Worm (Caenorhabditis elegans) whole organism, L4 larva: ENCODE data around the gene fbxa-143.

Source experiments
- F10B5.3 ChIP-seq: sonication (generic microtip); optimal IDR thresholded peaks from 2 replicates; lab custom pipeline; 2016; ENCODE audit warnings: mild to moderate bottlenecking, missing genetic modification characterization, missing compliant biosample characterization
- F26F4.8 ChIP-seq: fragments of 200-800 bp; sonication (Bioruptor generic); conservative IDR thresholded peaks from 2 replicates; pipeline ENCODE4 v1.3.6; 2022; ENCODE audit warnings: missing genetic modification characterization, missing compliant biosample characterization
- F37D6.2 ChIP-seq: sonication (generic microtip); optimal IDR thresholded peaks from 2 replicates; lab custom pipeline; 2016; ENCODE audit warnings: mild to moderate bottlenecking, missing genetic modification characterization, missing compliant biosample characterization
- R02D3.7 ChIP-seq: fragments of 150-350 bp; sonication (generic microtip); optimal IDR thresholded peaks from 3 replicates; lab custom pipeline; 2014; ENCODE audit warnings: missing biosample characterization, missing genetic modification characterization
- T20F7.1 ChIP-seq: fragments of 200-800 bp; sonication (Bioruptor generic); optimal IDR thresholded peaks from 2 replicates; lab custom pipeline; 2018; ENCODE audit warnings: mild to moderate bottlenecking, missing genetic modification characterization, missing compliant biosample characterization
- T26A8.4 ChIP-seq: fragments of 200-800 bp; sonication (Bioruptor generic); IDR thresholded peaks from 2 replicates; pipeline ENCODE4 v1.3.6; 2022; ENCODE audit warnings: missing genetic modification characterization, missing compliant biosample characterization
- aly-2 ChIP-seq: sonication (generic microtip); optimal IDR thresholded peaks from 2 replicates; lab custom pipeline; 2018; ENCODE audit warnings: missing biosample characterization, missing genetic modification characterization
- ama-1 ChIP-seq: fragments of 150-350 bp; optimal IDR thresholded peaks from 2 replicates; lab custom pipeline; 2014; ENCODE audit warnings: inconsistent platforms, mixed read lengths
- ceh-62 ChIP-seq: sonication (generic microtip); optimal IDR thresholded peaks from 2 replicates; lab custom pipeline; 2017; ENCODE audit warnings: missing biosample characterization, missing genetic modification characterization
- ces-1 ChIP-seq: fragments of 150-350 bp; sonication (generic microtip); optimal IDR thresholded peaks from 4 replicates; lab custom pipeline; 2014; ENCODE audit warnings: missing biosample characterization, missing genetic modification reagents, missing genetic modification characterization
- daf-16 ChIP-seq, 3 experiments: sonication (generic microtip); optimal IDR thresholded peaks; 2 replicates each; lab custom pipeline; 2016 to 2017; ENCODE audit warnings: missing genetic modification characterization in 3 of 3, missing genetic modification reagents in 3 of 3, mild to moderate bottlenecking in 2 of 3, missing compliant biosample characterization in 2 of 3, missing biosample characterization in 1 of 3, moderate library complexity in 1 of 3
- daf-19 ChIP-seq: fragments of 200-800 bp; sonication (Bioruptor generic); conservative IDR thresholded peaks from 2 replicates; pipeline ENCODE4 v1.3.6; 2022; ENCODE audit warnings: missing genetic modification characterization, missing compliant biosample characterization
- dmd-6 ChIP-seq: fragments of 200-800 bp; sonication (Bioruptor generic); IDR thresholded peaks from 2 replicates; pipeline ENCODE4 v1.3.6; 2022; ENCODE audit warnings: missing genetic modification reagents, missing genetic modification characterization, missing compliant biosample characterization
- duxl-1 ChIP-seq: sonication (generic microtip); optimal IDR thresholded peaks from 2 replicates; lab custom pipeline; 2016; ENCODE audit warnings: mild to moderate bottlenecking, missing genetic modification characterization, moderate library complexity, missing compliant biosample characterization; ENCODE audit not compliant: poor library complexity
- dve-1 ChIP-seq: sonication (generic microtip); optimal IDR thresholded peaks from 2 replicates; lab custom pipeline; 2017; ENCODE audit warnings: antibody characterized with exemption, mild to moderate bottlenecking, missing genetic modification characterization, missing compliant biosample characterization; ENCODE audit not compliant: insufficient read depth
- egl-43 ChIP-seq: fragments of 200-800 bp; sonication (Bioruptor generic); IDR thresholded peaks from 2 replicates; pipeline ENCODE4 v1.3.6; 2022; ENCODE audit warnings: missing genetic modification reagents, missing genetic modification characterization, missing compliant biosample characterization
- hmg-1.1 ChIP-seq: fragments of 200-800 bp; sonication (Bioruptor generic); IDR thresholded peaks from 2 replicates; pipeline ENCODE4 v1.3.6; 2022; ENCODE audit warnings: missing genetic modification reagents, missing genetic modification characterization, missing compliant biosample characterization
- lim-7 ChIP-seq: fragments of 200-800 bp; sonication (Bioruptor generic); IDR thresholded peaks from 2 replicates; pipeline ENCODE4 v1.3.6; 2022; ENCODE audit warnings: missing genetic modification characterization, missing compliant biosample characterization
- lin-13 ChIP-seq: fragments of 150-350 bp; optimal IDR thresholded peaks from 2 replicates; lab custom pipeline; 2014; ENCODE audit warnings: missing biosample characterization, missing genetic modification reagents, missing genetic modification characterization
- lin-15B ChIP-seq: fragments of 150-350 bp; sonication (generic microtip); optimal IDR thresholded peaks from 3 replicates; lab custom pipeline; 2014; ENCODE audit warnings: missing biosample characterization, missing genetic modification characterization
- lin-29 ChIP-seq: fragments of 200-800 bp; sonication (Bioruptor generic); IDR thresholded peaks from 2 replicates; pipeline ENCODE4 v1.3.6; 2022; ENCODE audit warnings: missing genetic modification reagents, missing genetic modification characterization, missing compliant biosample characterization
- mdt-29 ChIP-seq: fragments of 200-800 bp; sonication (Bioruptor generic); IDR thresholded peaks from 2 replicates; pipeline ENCODE4 v1.3.6; 2022; ENCODE audit warnings: missing genetic modification reagents, missing genetic modification characterization, missing compliant biosample characterization
- mep-1 ChIP-seq: fragments of 150-350 bp; sonication (generic microtip); optimal IDR thresholded peaks from 3 replicates; lab custom pipeline; 2014; ENCODE audit warnings: missing biosample characterization, missing genetic modification characterization
- nhr-102 ChIP-seq: sonication (generic microtip); optimal IDR thresholded peaks from 2 replicates; lab custom pipeline; 2016; ENCODE audit warnings: mild to moderate bottlenecking, missing genetic modification characterization, moderate library complexity, missing compliant biosample characterization
- nhr-11 ChIP-seq: fragments of 150-350 bp; optimal IDR thresholded peaks from 2 replicates; lab custom pipeline; 2014; ENCODE audit warnings: missing biosample characterization, missing genetic modification characterization
- nhr-25 ChIP-seq: sonication (generic microtip); optimal IDR thresholded peaks from 2 replicates; lab custom pipeline; 2017; ENCODE audit warnings: missing genetic modification characterization, mild to moderate bottlenecking, missing compliant biosample characterization, antibody characterized with exemption, moderate library complexity, borderline replicate concordance; ENCODE audit not compliant: insufficient read depth
- nhr-28 ChIP-seq: fragments of 150-350 bp; optimal IDR thresholded peaks from 2 replicates; lab custom pipeline; 2014; ENCODE audit warnings: missing biosample characterization, missing genetic modification characterization
- pha-4 ChIP-seq, 2 experiments: fragments of 150-350 bp in 1 of 2; fragments of 200-800 bp in 1 of 2; sonication (Bioruptor generic) in 1 of 2; IDR thresholded peaks in 1 of 2; optimal IDR thresholded peaks in 1 of 2; 2 replicates each; pipeline versions ENCODE4 v1.3.6 to Lab custom; 2014 to 2022; ENCODE audit warnings: missing genetic modification characterization in 2 of 2, missing genetic modification reagents in 2 of 2, missing biosample characterization in 1 of 2, missing compliant biosample characterization in 1 of 2
- php-3 ChIP-seq: fragments of 200-800 bp; sonication (Bioruptor generic); IDR thresholded peaks from 2 replicates; pipeline ENCODE4 v1.3.6; 2022; ENCODE audit warnings: missing genetic modification reagents, missing genetic modification characterization, missing compliant biosample characterization
- saeg-2 ChIP-seq: fragments of 200-800 bp; sonication (Bioruptor generic); IDR thresholded peaks from 2 replicates; pipeline ENCODE4 v1.3.6; 2022; ENCODE audit warnings: missing genetic modification reagents, missing genetic modification characterization, missing compliant biosample characterization
- set-16 ChIP-seq: fragments of 200-800 bp; sonication (Bioruptor generic); IDR thresholded peaks from 2 replicates; pipeline ENCODE4 v1.3.6; 2022; ENCODE audit warnings: missing genetic modification reagents, missing genetic modification characterization, missing compliant biosample characterization
- snpc-1.2 ChIP-seq: fragments of 200-800 bp; sonication (Bioruptor generic); IDR thresholded peaks from 2 replicates; pipeline ENCODE4 v1.3.6; 2022; ENCODE audit warnings: missing genetic modification reagents, missing genetic modification characterization, missing compliant biosample characterization
- spr-3 ChIP-seq: fragments of 200-800 bp; sonication (Bioruptor generic); optimal IDR thresholded peaks from 2 replicates; lab custom pipeline; 2018; ENCODE audit warnings: mild to moderate bottlenecking, missing genetic modification characterization, missing compliant biosample characterization
- tra-1 ChIP-seq: fragments of 200-800 bp; sonication (Bioruptor generic); IDR thresholded peaks from 2 replicates; pipeline ENCODE4 v1.3.6; 2022; ENCODE audit warnings: missing genetic modification reagents, missing genetic modification characterization, missing compliant biosample characterization
- unc-39 ChIP-seq: sonication (generic microtip); optimal IDR thresholded peaks from 2 replicates; lab custom pipeline; 2017; ENCODE audit warnings: missing biosample characterization, missing genetic modification characterization
- unc-62 ChIP-seq, 3 experiments: fragments of 150-350 bp in 1 of 3; sonication (generic microtip); optimal IDR thresholded peaks in 2 of 3; peaks in 1 of 3; 1 replicate in 1 of 3; 2 replicates in 2 of 3; lab custom pipeline; 2014 to 2017; ENCODE audit warnings: missing biosample characterization in 3 of 3, missing genetic modification characterization in 3 of 3, missing genetic modification reagents in 3 of 3, missing genotype in 1 of 3

fbxa-143 gene

ce11 chrV:16094862-16095261 lies 32.4 kb downstream of the fbxa-143 start:
- peak; percentile 11 for TF ChIP-seq dve-1
- TF ChIP-seq daf-16 (GFP tag; optimal IDR thresholded peaks at IDR 0.05; lab: Kevin White, UChicago), result no peak
- TF ChIP-seq daf-16 (tag; optimal IDR thresholded peaks at IDR 0.05; lab: Kevin White, UChicago), result peak; percentile 66
- no peak for TF ChIP-seq hmg-1.1 (GFP tag; lab: Robert Waterston, UW)
- no peak for TF ChIP-seq lim-7 (GFP tag; lab: Robert Waterston, UW)
- no peak for TF ChIP-seq F37D6.2
- no peak for TF ChIP-seq egl-43 (GFP tag; lab: Robert Waterston, UW)
- TF ChIP-seq unc-62 (GFP tag; optimal IDR thresholded peaks at IDR 0.05 in 1 of 2; lab: Kevin White, UChicago), result peak in 1 of 2 experiments; percentile 94
- no peak for TF ChIP-seq unc-62 (tag; optimal IDR thresholded peaks at IDR 0.05; lab: Kevin White, UChicago)
- peak; percentile 97 for TF ChIP-seq nhr-28 (tag; lab: Kevin White, UChicago)
- TF ChIP-seq nhr-11 (tag; lab: Kevin White, UChicago), result no peak

- no peak for TF ChIP-seq daf-19 (GFP tag; lab: Robert Waterston, UW)
- TF ChIP-seq lin-29 (GFP tag; lab: Robert Waterston, UW), result no peak
- TF ChIP-seq lin-13, result no peak
- TF ChIP-seq ceh-62, result no peak
- TF ChIP-seq aly-2 (tag; lab: Kevin White, UChicago), result no peak
Observed at ce11 chrV:16094284-16094683, 33.0 kb downstream of the fbxa-143 start, which contains the start of gene F22B8.7. Gene F22B8.7, plus strand, starts transcription at chrV:16094584.

- TF ChIP-seq unc-62 (GFP tag; optimal IDR thresholded peaks at IDR 0.05 in 1 of 2; lab: Kevin White, UChicago) (peak in 1 of 2 experiments; percentile 48), unc-62 (tag; optimal IDR thresholded peaks at IDR 0.05; lab: Kevin White, UChicago) (no peak), lin-15B (tag; lab: Kevin White, UChicago) (no peak), R02D3.7 (tag; lab: Kevin White, UChicago) (no peak), spr-3 (GFP tag; lab: Kevin White, UChicago) (no peak), tra-1 (GFP tag; lab: Robert Waterston, UW) (no peak), dve-1 (no peak), unc-39 (tag; lab: Kevin White, UChicago) (no peak), saeg-2 (no peak)
Observed at ce11 chrV:16090685-16091084, 36.6 kb downstream of the fbxa-143 start, which contains the start of gene F22B8.3. Gene F22B8.3, plus strand, starts transcription at chrV:16090985.

ce11 chrV:16080678-16081077 lies 46.6 kb downstream of the fbxa-143 start:
- TF ChIP-seq php-3 (GFP tag; lab: Robert Waterston, UW), result 0 out of 2 replicates have a peak, but pooled peaks have one; percentile 27
- no peak for TF ChIP-seq R02D3.7 (tag; lab: Kevin White, UChicago)
- TF ChIP-seq mdt-29 (GFP tag; lab: Robert Waterston, UW), result no peak
- TF ChIP-seq F37D6.2, result no peak
- no peak for TF ChIP-seq daf-16 (GFP tag; optimal IDR thresholded peaks at IDR 0.05; lab: Kevin White, UChicago)
- peak; percentile 86 for TF ChIP-seq daf-16 (tag; optimal IDR thresholded peaks at IDR 0.05; lab: Kevin White, UChicago)
- TF ChIP-seq dmd-6 (GFP tag; lab: Robert Waterston, UW), result no peak
- TF ChIP-seq T20F7.1 (GFP tag; lab: Kevin White, UChicago), result no peak
- TF ChIP-seq nhr-28 (tag; lab: Kevin White, UChicago), result peak; percentile 87
- TF ChIP-seq nhr-25, result no peak
- no peak for TF ChIP-seq F10B5.3 (tag; lab: Kevin White, UChicago)
- no peak for TF ChIP-seq ces-1 (GFP tag; lab: Kevin White, UChicago)
- TF ChIP-seq set-16 (GFP tag; lab: Robert Waterston, UW), result no peak
- TF ChIP-seq T26A8.4 (GFP tag; lab: Robert Waterston, UW), result no peak
- no peak for TF ChIP-seq mep-1
- TF ChIP-seq dve-1, result peak; percentile 27
- TF ChIP-seq pha-4 (GFP tag; IDR thresholded peaks at IDR 0.05; lab: Robert Waterston, UW), result no peak
- peak; percentile 7 for TF ChIP-seq pha-4 (tag; optimal IDR thresholded peaks at IDR 0.05; lab: Kevin White, UChicago)
- no peak for TF ChIP-seq duxl-1 (tag; lab: Kevin White, UChicago)
- TF ChIP-seq snpc-1.2 (GFP tag; lab: Robert Waterston, UW), result no peak
- TF ChIP-seq nhr-102 (tag; lab: Kevin White, UChicago), result no peak
- no peak for TF ChIP-seq F26F4.8 (GFP tag; lab: Robert Waterston, UW)
- no peak for TF ChIP-seq ama-1 (lab: Kevin White, UChicago)
